Worm (Caenorhabditis elegans) whole organism, young adult: Measurements from ENCODE around the gene C51E3.6.

Source experiments
- attf-3 ChIP-seq: fragments of 200-800 bp; sonication (Bioruptor generic); conservative IDR thresholded peaks from 2 replicates; pipeline ENCODE4 v1.3.6; 2022; ENCODE audit warnings: missing genetic modification reagents, missing genetic modification characterization, missing compliant biosample characterization
- ceh-58 ChIP-seq: fragments of 200-800 bp; sonication (Bioruptor generic); IDR thresholded peaks from 2 replicates; pipeline ENCODE4 v1.3.6; 2022; ENCODE audit warnings: missing genetic modification characterization, missing compliant biosample characterization
- fkh-3 ChIP-seq: sonication (generic microtip); optimal IDR thresholded peaks from 2 replicates; lab custom pipeline; 2016; ENCODE audit warnings: mild to moderate bottlenecking, missing genetic modification characterization, missing compliant biosample characterization
- hmg-20 ChIP-seq: fragments of 200-800 bp; sonication (Bioruptor generic); IDR thresholded peaks from 2 replicates; pipeline ENCODE4 v1.3.6; 2022; ENCODE audit warnings: missing genetic modification reagents, missing genetic modification characterization, missing compliant biosample characterization
- lin-40 ChIP-seq: sonication (generic microtip); optimal IDR thresholded peaks from 2 replicates; lab custom pipeline; 2016; ENCODE audit warnings: missing genetic modification characterization, mild to moderate bottlenecking, missing compliant biosample characterization, missing genotype, missing genetic modification reagents
- lsl-1 ChIP-seq: fragments of 200-800 bp; sonication (Bioruptor generic); optimal IDR thresholded peaks from 2 replicates; lab custom pipeline; 2018; ENCODE audit warnings: mild to moderate bottlenecking, missing genetic modification characterization, moderate library complexity, missing compliant biosample characterization
- mel-28 ChIP-seq: sonication (generic microtip); optimal IDR thresholded peaks from 2 replicates; lab custom pipeline; 2016; ENCODE audit warnings: borderline replicate concordance, mild to moderate bottlenecking, missing genetic modification characterization, missing compliant biosample characterization
- nhr-90 ChIP-seq: sonication (generic microtip); optimal IDR thresholded peaks from 2 replicates; lab custom pipeline; 2016; ENCODE audit warnings: missing genotype, mild to moderate bottlenecking, missing genetic modification characterization, missing compliant biosample characterization
- pha-4 ChIP-seq: fragments of 150-350 bp; sonication (generic microtip); optimal IDR thresholded peaks from 2 replicates; lab custom pipeline; 2014; ENCODE audit warnings: missing biosample characterization, missing genetic modification reagents, missing genetic modification characterization

DNA sequence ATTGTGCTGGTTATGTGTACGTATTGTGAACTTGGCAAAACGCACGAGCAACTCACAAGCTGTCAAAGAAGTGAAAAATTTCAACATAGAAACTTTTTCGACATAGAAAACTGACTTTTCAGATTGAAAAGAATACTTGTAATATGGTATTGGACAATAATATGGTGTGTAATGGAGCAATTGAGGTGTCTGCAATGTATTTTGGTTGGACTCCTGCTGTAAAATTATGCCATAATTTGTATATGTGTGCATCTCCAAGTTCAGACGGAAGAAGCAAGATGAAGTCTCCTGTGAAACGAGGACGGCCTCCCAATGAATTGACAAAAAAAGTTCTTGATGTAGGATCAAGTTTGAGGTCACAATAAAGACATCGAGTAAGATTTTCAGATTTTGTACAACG, 17.5 kb upstream of the C51E3.6 start:
- TF ChIP-seq attf-3 (GFP tag; lab: Robert Waterston, UW) (no peak), nhr-90 (tag; lab: Kevin White, UChicago) (no peak), hmg-20 (no peak), pha-4 (tag; lab: Kevin White, UChicago) (no peak), lsl-1 (GFP tag; lab: Kevin White, UChicago) (no peak), fkh-3 (no peak), lin-40 (no peak), mel-28 (tag; lab: Kevin White, UChicago) (no peak), ceh-58 (GFP tag; lab: Robert Waterston, UW) (no peak)
